Worm (Caenorhabditis elegans) whole organism, late embryonic: ENCODE measurements around the gene chil-3.

ENCODE experiments used
- C38D4.7 ChIP-seq: fragments of 200-800 bp; sonication (Bioruptor generic); optimal IDR thresholded peaks from 2 replicates; lab custom pipeline; 2018; ENCODE audit warnings: mild to moderate bottlenecking, missing genetic modification characterization, moderate library complexity, missing compliant biosample characterization
- F13H6.1 ChIP-seq: sonication (generic microtip); optimal IDR thresholded peaks from 2 replicates; lab custom pipeline; 2016; ENCODE audit warnings: missing genetic modification characterization, missing compliant biosample characterization
- ama-1 ChIP-seq: fragments of 150-350 bp; optimal IDR thresholded peaks from 2 replicates; lab custom pipeline; 2014
- ceh-9 ChIP-seq: sonication (generic microtip); optimal IDR thresholded peaks from 2 replicates; lab custom pipeline; 2016; ENCODE audit warnings: mild to moderate bottlenecking, missing genetic modification characterization, inconsistent platforms, missing compliant biosample characterization
- ets-4 ChIP-seq: sonication (generic microtip); optimal IDR thresholded peaks from 2 replicates; lab custom pipeline; 2016; ENCODE audit warnings: missing genetic modification characterization, missing compliant biosample characterization
- eyg-1 ChIP-seq: sonication (generic microtip); optimal IDR thresholded peaks from 2 replicates; lab custom pipeline; 2016; ENCODE audit warnings: missing genotype, missing genetic modification characterization, missing compliant biosample characterization
- hlh-30 ChIP-seq: sonication (generic microtip); optimal IDR thresholded peaks from 2 replicates; lab custom pipeline; 2017; ENCODE audit warnings: antibody characterized with exemption, missing genetic modification characterization, missing compliant biosample characterization; ENCODE audit not compliant: insufficient read depth
- nhr-11 ChIP-seq: fragments of 150-350 bp; optimal IDR thresholded peaks from 2 replicates; lab custom pipeline; 2014; ENCODE audit warnings: missing biosample characterization, missing genetic modification characterization
- pqm-1 ChIP-seq: sonication (generic microtip); optimal IDR thresholded peaks from 2 replicates; lab custom pipeline; 2016; ENCODE audit warnings: missing genetic modification characterization, missing compliant biosample characterization
- pros-1 ChIP-seq: fragments of 150-350 bp; optimal IDR thresholded peaks from 2 replicates; lab custom pipeline; 2014; ENCODE audit warnings: missing biosample characterization, missing genetic modification reagents, missing genetic modification characterization
- sdc-2 ChIP-seq: sonication (generic microtip); optimal IDR thresholded peaks from 2 replicates; lab custom pipeline; 2016; ENCODE audit warnings: missing genotype, missing genetic modification characterization, missing compliant biosample characterization
- tbx-2 ChIP-seq: sonication (generic microtip); optimal IDR thresholded peaks from 2 replicates; lab custom pipeline; 2016; ENCODE audit warnings: missing genetic modification characterization, missing compliant biosample characterization
- tbx-7 ChIP-seq: sonication (generic microtip); optimal IDR thresholded peaks from 2 replicates; lab custom pipeline; 2016; ENCODE audit warnings: missing genotype, missing genetic modification characterization, missing compliant biosample characterization
- unc-55 ChIP-seq: sonication (generic microtip); optimal IDR thresholded peaks from 2 replicates; lab custom pipeline; 2017; ENCODE audit warnings: missing biosample characterization, missing genetic modification reagents, missing genetic modification characterization

ce11 chrII:9849497-9849896 is 11.8 kb downstream of the chil-3 start, which contains the start of gene old-2:
- TF ChIP-seq tbx-2 (tag; lab: Kevin White, UChicago) (no peak), unc-55 (GFP tag; lab: Kevin White, UChicago) (no peak), tbx-7 (no peak), ets-4 (tag; lab: Kevin White, UChicago) (no peak), hlh-30 (tag; lab: Kevin White, UChicago) (no peak), C38D4.7 (GFP tag; lab: Kevin White, UChicago) (no peak), nhr-11 (tag; lab: Kevin White, UChicago) (no peak), ama-1 (lab: Kevin White, UChicago) (no peak), pros-1 (tag; lab: Kevin White, UChicago) (no peak), sdc-2 (tag; lab: Kevin White, UChicago) (no peak), ceh-9 (tag; lab: Kevin White, UChicago) (no peak), eyg-1 (tag; lab: Kevin White, UChicago) (no peak), pqm-1 (no peak), F13H6.1 (tag; lab: Kevin White, UChicago) (no peak)
